Worm (Caenorhabditis elegans) whole organism, L3 larva: Measurements from ENCODE around the gene T01G6.10.

Source experiments
- ceh-16 ChIP-seq: sonication (generic microtip); optimal IDR thresholded peaks from 2 replicates; lab custom pipeline; 2017; ENCODE audit warnings: missing biosample characterization, missing genetic modification characterization
- fos-1 ChIP-seq: fragments of 150-350 bp; optimal IDR thresholded peaks from 2 replicates; lab custom pipeline; 2014; ENCODE audit warnings: missing biosample characterization, missing genetic modification characterization
- nhr-25 ChIP-seq: sonication (generic microtip); optimal IDR thresholded peaks from 2 replicates; lab custom pipeline; 2017; ENCODE audit warnings: missing biosample characterization, missing genetic modification characterization
- unc-62 ChIP-seq: fragments of 150-350 bp; sonication (generic microtip); optimal IDR thresholded peaks from 4 replicates; lab custom pipeline; 2014; ENCODE audit warnings: missing biosample characterization, missing genetic modification reagents, missing genetic modification characterization

DNA sequence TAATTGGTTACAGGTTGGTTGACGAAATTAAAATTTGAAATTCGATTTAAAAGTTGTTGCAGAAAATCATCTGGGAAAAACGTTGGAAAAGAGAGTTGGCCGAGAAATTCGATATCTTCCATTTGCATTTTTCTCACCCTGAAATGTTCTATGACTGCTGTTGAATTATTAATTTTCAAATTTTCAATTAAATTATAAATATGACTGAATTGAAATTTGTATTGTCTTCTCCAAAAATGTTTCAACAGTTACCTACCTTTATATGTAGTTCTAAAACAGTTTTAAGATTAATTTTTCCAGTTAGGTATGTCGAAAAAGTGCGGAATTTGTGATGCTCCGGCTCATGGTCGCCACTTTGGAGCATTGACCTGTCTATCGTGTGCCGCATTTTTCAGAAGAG is 16.3 kb downstream of the T01G6.10 start, which contains the start of gene nhr-211:
- no peak for TF ChIP-seq fos-1 (tag; lab: Kevin White, UChicago)
- TF ChIP-seq nhr-25 (tag; lab: Kevin White, UChicago): no peak
- no peak for TF ChIP-seq unc-62 (GFP tag; lab: Kevin White, UChicago)
- no peak for TF ChIP-seq ceh-16 (tag; lab: Kevin White, UChicago)
